Fruit fly (Drosophila melanogaster) whole organism, embryonic: ENCODE measurements around the gene Ant2.

Experiments
- ATbp ChIP-seq: fragments of 200-800 bp; sonication (Bioruptor generic); optimal IDR thresholded peaks from 2 replicates; lab custom pipeline; 2017; ENCODE audit warnings: missing biosample characterization, mild to moderate bottlenecking, missing genetic modification characterization, missing genetic modification reagents
- Antp ChIP-seq: fragments of 200-800 bp; sonication (Bioruptor generic); optimal IDR thresholded peaks from 3 replicates; lab custom pipeline; 2016; ENCODE audit warnings: missing biosample characterization, missing genetic modification characterization
- B-H1 ChIP-seq: fragments of 200-800 bp; sonication (Bioruptor generic); IDR thresholded peaks from 3 replicates; pipeline ENCODE4 v1.3.6; 2022; ENCODE audit warnings: missing biosample characterization, missing genetic modification characterization
- BtbVII ChIP-seq: fragments of 200-800 bp; sonication (Bioruptor generic); optimal IDR thresholded peaks from 3 replicates; lab custom pipeline; 2017; ENCODE audit warnings: missing biosample characterization, mild to moderate bottlenecking, missing genetic modification characterization
- Bteb2 ChIP-seq: fragments of 200-800 bp; sonication (Bioruptor generic); optimal IDR thresholded peaks from 2 replicates; lab custom pipeline; 2016; ENCODE audit warnings: missing biosample characterization, missing genetic modification characterization
- CG10979 ChIP-seq: fragments of 200-800 bp; sonication (Bioruptor generic); optimal IDR thresholded peaks from 2 replicates; lab custom pipeline; 2018; ENCODE audit warnings: missing biosample characterization, mild to moderate bottlenecking, missing genetic modification characterization, moderate library complexity
- CG11456 ChIP-seq: fragments of 200-800 bp; sonication (Bioruptor generic); IDR thresholded peaks from 3 replicates; pipeline ENCODE4 v1.3.6; 2022; ENCODE audit warnings: missing biosample characterization, missing genetic modification characterization
- CG11695 ChIP-seq: fragments of 200-800 bp; sonication (Bioruptor generic); IDR thresholded peaks from 3 replicates; pipeline ENCODE4 v1.3.6; 2022; ENCODE audit warnings: missing biosample characterization, missing genetic modification characterization
- CG13894 ChIP-seq: fragments of 200-800 bp; sonication (Bioruptor generic); optimal IDR thresholded peaks from 3 replicates; lab custom pipeline; 2018; ENCODE audit warnings: missing biosample characterization, mild to moderate bottlenecking, missing genetic modification characterization, moderate library complexity
- CG14667 ChIP-seq: fragments of 200-800 bp; sonication (Bioruptor generic); IDR thresholded peaks from 2 replicates; pipeline ENCODE4 v1.3.6; 2022; ENCODE audit warnings: missing biosample characterization, missing genetic modification characterization
- CG1529 ChIP-seq: fragments of 200-800 bp; sonication (Bioruptor generic); optimal IDR thresholded peaks from 3 replicates; lab custom pipeline; 2018; ENCODE audit warnings: missing biosample characterization, missing genetic modification characterization
- CG15479 ChIP-seq: fragments of 200-800 bp; sonication (Bioruptor generic); optimal IDR thresholded peaks from 3 replicates; lab custom pipeline; 2019; ENCODE audit warnings: missing biosample characterization, mild to moderate bottlenecking, missing genetic modification characterization, moderate library complexity
- CG15601 ChIP-seq: fragments of 200-800 bp; sonication (Bioruptor generic); optimal IDR thresholded peaks from 3 replicates; lab custom pipeline; 2019; ENCODE audit warnings: missing biosample characterization, mild to moderate bottlenecking, missing genetic modification characterization, moderate library complexity
- CG1647 ChIP-seq: fragments of 200-800 bp; sonication (Bioruptor generic); optimal IDR thresholded peaks from 3 replicates; lab custom pipeline; 2016; ENCODE audit warnings: missing biosample characterization, missing genetic modification characterization
- CG17829 ChIP-seq: fragments of 200-800 bp; optimal IDR thresholded peaks from 2 replicates; lab custom pipeline; 2019; ENCODE audit warnings: missing biosample characterization, mild to moderate bottlenecking, missing genetic modification characterization, moderate library complexity
- CG32532 ChIP-seq: fragments of 200-800 bp; sonication (Bioruptor generic); IDR thresholded peaks from 2 replicates; pipeline ENCODE4 v1.3.6; 2022; ENCODE audit warnings: missing biosample characterization, missing genetic modification characterization
- CG3407 ChIP-seq: fragments of 200-800 bp; sonication (Bioruptor generic); optimal IDR thresholded peaks from 2 replicates; lab custom pipeline; 2018; ENCODE audit warnings: missing biosample characterization, mild to moderate bottlenecking, missing genetic modification characterization
- CG4282 ChIP-seq: fragments of 200-800 bp; sonication (Bioruptor generic); optimal IDR thresholded peaks from 2 replicates; lab custom pipeline; 2016; ENCODE audit warnings: missing biosample characterization, missing genetic modification characterization
- CG4328 ChIP-seq: fragments of 200-800 bp; sonication (Bioruptor generic); optimal IDR thresholded peaks from 3 replicates; lab custom pipeline; 2017; ENCODE audit warnings: missing biosample characterization, missing genetic modification reagents, missing genetic modification characterization
- CG43689 ChIP-seq: fragments of 200-800 bp; sonication (Bioruptor generic); IDR thresholded peaks from 2 replicates; pipeline ENCODE4 v1.3.6; 2022; ENCODE audit warnings: missing biosample characterization, missing genetic modification characterization
- CG5953 ChIP-seq: fragments of 200-800 bp; sonication (Bioruptor generic); IDR thresholded peaks from 2 replicates; pipeline ENCODE4 v1.3.6; 2022; ENCODE audit warnings: missing biosample characterization, missing genetic modification characterization
- CG7839 ChIP-seq: fragments of 200-800 bp; sonication (Bioruptor generic); optimal IDR thresholded peaks from 3 replicates; lab custom pipeline; 2018; ENCODE audit warnings: missing biosample characterization, mild to moderate bottlenecking, missing genetic modification characterization, moderate library complexity
- CG8944 ChIP-seq: fragments of 200-800 bp; sonication (Bioruptor generic); optimal IDR thresholded peaks from 3 replicates; lab custom pipeline; 2016; ENCODE audit warnings: missing biosample characterization, missing genetic modification characterization
- CG9215 ChIP-seq: fragments of 200-800 bp; sonication (Bioruptor generic); IDR thresholded peaks from 2 replicates; pipeline ENCODE4 v1.3.6; 2022; ENCODE audit warnings: missing biosample characterization, missing genetic modification characterization
- CoRest ChIP-seq: fragments of 200-800 bp; sonication (Bioruptor generic); optimal IDR thresholded peaks from 3 replicates; lab custom pipeline; 2018; ENCODE audit warnings: missing biosample characterization, mild to moderate bottlenecking, missing genetic modification characterization, moderate library complexity
- Doc2 ChIP-seq: fragments of 200-800 bp; sonication (Bioruptor generic); IDR thresholded peaks from 2 replicates; pipeline ENCODE4 v1.3.6; 2022; ENCODE audit warnings: missing biosample characterization, missing genetic modification characterization
- ERR ChIP-seq: fragments of 200-800 bp; sonication (Bioruptor generic); optimal IDR thresholded peaks from 2 replicates; lab custom pipeline; 2016; ENCODE audit warnings: missing biosample characterization, missing genetic modification characterization
- HLHmδ ChIP-seq: fragments of 200-800 bp; sonication (Bioruptor generic); optimal IDR thresholded peaks from 2 replicates; lab custom pipeline; 2018; ENCODE audit warnings: missing biosample characterization, mild to moderate bottlenecking, missing genetic modification characterization, moderate library complexity
- Hr3 ChIP-seq: fragments of 200-800 bp; sonication (Bioruptor generic); optimal IDR thresholded peaks from 3 replicates; lab custom pipeline; 2016; ENCODE audit warnings: missing biosample characterization, missing genetic modification characterization
- Med ChIP-seq: fragments of 200-800 bp; sonication (Bioruptor generic); peaks from one replicate; lab custom pipeline; 2016; ENCODE audit warnings: missing biosample characterization, missing genetic modification characterization, mild to moderate bottlenecking, inconsistent platforms, moderate library complexity
- NC2β ChIP-seq: fragments of 200-800 bp; sonication (Bioruptor generic); optimal IDR thresholded peaks from 2 replicates; lab custom pipeline; 2016; ENCODE audit warnings: missing biosample characterization, missing genetic modification characterization
- NFAT ChIP-seq: fragments of 200-800 bp; sonication (Bioruptor generic); IDR thresholded peaks from 2 replicates; pipeline ENCODE4 v1.3.6; 2022; ENCODE audit warnings: missing biosample characterization, missing genetic modification characterization
- NK7.1 ChIP-seq: fragments of 200-800 bp; sonication (Bioruptor generic); optimal IDR thresholded peaks from 3 replicates; lab custom pipeline; 2016; ENCODE audit warnings: missing biosample characterization, missing genetic modification characterization
- Sin3A ChIP-seq: fragments of >200 bp; optimal IDR thresholded peaks from 2 replicates; lab custom pipeline; 2018
- Ssrp ChIP-seq: fragments of 200-800 bp; sonication (Bioruptor generic); optimal IDR thresholded peaks from 2 replicates; lab custom pipeline; 2018; ENCODE audit warnings: missing biosample characterization, mild to moderate bottlenecking, missing genetic modification characterization, moderate library complexity
- btn ChIP-seq: fragments of 200-800 bp; sonication (Bioruptor generic); optimal IDR thresholded peaks from 2 replicates; lab custom pipeline; 2016; ENCODE audit warnings: missing biosample characterization, missing genetic modification characterization
- cg ChIP-seq: fragments of 200-800 bp; sonication (Bioruptor generic); optimal IDR thresholded peaks from 3 replicates; lab custom pipeline; 2019; ENCODE audit warnings: missing biosample characterization, mild to moderate bottlenecking, missing genetic modification characterization, moderate library complexity
- ci ChIP-seq: fragments of 200-800 bp; sonication (Bioruptor generic); IDR thresholded peaks from 3 replicates; pipeline ENCODE4 v1.3.6; 2022; ENCODE audit warnings: missing biosample characterization, missing genetic modification characterization
- crc ChIP-seq: fragments of 200-800 bp; sonication (Bioruptor generic); optimal IDR thresholded peaks from 2 replicates; lab custom pipeline; 2016; ENCODE audit warnings: missing biosample characterization, missing genetic modification characterization
- cwo ChIP-seq: fragments of 200-800 bp; sonication (Bioruptor generic); optimal IDR thresholded peaks from 3 replicates; lab custom pipeline; 2017; ENCODE audit warnings: missing biosample characterization, missing genetic modification characterization, mild to moderate bottlenecking, moderate library complexity, missing genetic modification reagents
- dmrt11E ChIP-seq: fragments of 200-800 bp; sonication (Bioruptor generic); optimal IDR thresholded peaks from 3 replicates; lab custom pipeline; 2018; ENCODE audit warnings: missing biosample characterization, mild to moderate bottlenecking, missing genetic modification characterization, moderate library complexity
- gcm ChIP-seq: fragments of 200-800 bp; sonication (Bioruptor generic); optimal IDR thresholded peaks from 2 replicates; lab custom pipeline; 2019; ENCODE audit warnings: missing biosample characterization, mild to moderate bottlenecking, missing genetic modification characterization, moderate library complexity
- hkb ChIP-seq, 2 experiments: fragments of 200-800 bp in 1 of 2; fragments of >200 bp in 1 of 2; sonication (Bioruptor generic) in 1 of 2; IDR thresholded peaks in 1 of 2; optimal IDR thresholded peaks in 1 of 2; 2 replicates each; pipeline versions ENCODE4 v1.3.6 to Lab custom; 2017 to 2022; ENCODE audit warnings: missing biosample characterization in 1 of 2, missing genetic modification characterization in 1 of 2
- ind ChIP-seq: fragments of 200-800 bp; sonication (Bioruptor generic); optimal IDR thresholded peaks from 3 replicates; lab custom pipeline; 2016; ENCODE audit warnings: missing biosample characterization, missing genetic modification characterization
- jumu ChIP-seq: fragments of 200-800 bp; sonication (Bioruptor generic); optimal IDR thresholded peaks from 3 replicates; lab custom pipeline; 2016; ENCODE audit warnings: missing biosample characterization, missing genetic modification characterization
- mirr ChIP-seq: fragments of 200-800 bp; sonication (Bioruptor generic); optimal IDR thresholded peaks from 3 replicates; lab custom pipeline; 2018; ENCODE audit warnings: missing biosample characterization, mild to moderate bottlenecking, missing genetic modification characterization
- nmo ChIP-seq: fragments of 200-800 bp; sonication (Bioruptor generic); optimal IDR thresholded peaks from 2 replicates; lab custom pipeline; 2018; ENCODE audit warnings: missing biosample characterization, mild to moderate bottlenecking, missing genetic modification characterization, moderate library complexity
- p53 ChIP-seq: fragments of 200-800 bp; sonication (Bioruptor generic); optimal IDR thresholded peaks from 2 replicates; lab custom pipeline; 2016; ENCODE audit warnings: missing biosample characterization, missing genetic modification characterization
- pho ChIP-seq: fragments of 200-800 bp; sonication (Bioruptor generic); optimal IDR thresholded peaks from 2 replicates; lab custom pipeline; 2016; ENCODE audit warnings: missing biosample characterization, missing genetic modification characterization
- schlank ChIP-seq: fragments of 200-800 bp; sonication (Bioruptor generic); optimal IDR thresholded peaks from 2 replicates; lab custom pipeline; 2018; ENCODE audit warnings: missing biosample characterization, mild to moderate bottlenecking, missing genetic modification characterization
- sug ChIP-seq: fragments of 200-800 bp; optimal IDR thresholded peaks from 2 replicates; lab custom pipeline; 2019; ENCODE audit warnings: missing biosample characterization, mild to moderate bottlenecking, missing genetic modification characterization, moderate library complexity
- tin ChIP-seq: fragments of 200-800 bp; sonication (Bioruptor generic); optimal IDR thresholded peaks from 3 replicates; lab custom pipeline; 2016; ENCODE audit warnings: missing biosample characterization, missing genetic modification characterization

Ant2 gene

dm6 chrX:10814113-10814512, 27.4 kb upstream of the Ant2 start (continued):
- no peak for TF ChIP-seq gcm (GFP tag; lab: Kevin White, UChicago)
- TF ChIP-seq ERR (GFP tag; lab: Kevin White, UChicago), result no peak
- TF ChIP-seq btn (GFP tag; lab: Kevin White, UChicago), result no peak
- no peak for TF ChIP-seq CG1647 (GFP tag; lab: Kevin White, UChicago)
- no peak for TF ChIP-seq Antp (GFP tag; lab: Kevin White, UChicago)
- TF ChIP-seq jumu (GFP tag; lab: Kevin White, UChicago), result no peak
- peak; percentile 23 for TF ChIP-seq cg
- no peak for TF ChIP-seq CG43689
- 0 out of 3 replicates have a peak, but pooled peaks have one; percentile 7 for TF ChIP-seq CG11695 (GFP tag; lab: Robert Waterston, UW)
- no peak for TF ChIP-seq CG4328
- peak; percentile 28 for TF ChIP-seq HLHmδ
- TF ChIP-seq dmrt11E, result no peak
- no peak for TF ChIP-seq cwo (GFP tag; lab: Kevin White, UChicago)
- no peak for TF ChIP-seq nmo (GFP tag; lab: Kevin White, UChicago)
- TF ChIP-seq B-H1, result no peak
- no peak for TF ChIP-seq pho (GFP tag; lab: Kevin White, UChicago)
- TF ChIP-seq Med (GFP tag; lab: Kevin White, UChicago), result peak; percentile 73
- no peak for TF ChIP-seq CG10979 (tag; lab: Kevin White, UChicago)
- peak; percentile 50; the same call in 1 of the 3 replicates for TF ChIP-seq ci
- TF ChIP-seq CG8944 (GFP tag; lab: Kevin White, UChicago), result no peak
- no peak for TF ChIP-seq NC2β (GFP tag; lab: Kevin White, UChicago)
- no peak for TF ChIP-seq CG17829 (tag; lab: Kevin White, UChicago)
- TF ChIP-seq p53 (GFP tag; lab: Kevin White, UChicago), result no peak
- no peak for TF ChIP-seq CG4282 (GFP tag; lab: Kevin White, UChicago)
- no peak for TF ChIP-seq Doc2 (GFP tag; lab: Robert Waterston, UW)
- no peak for TF ChIP-seq Bteb2
- TF ChIP-seq CG32532 (GFP tag; lab: Robert Waterston, UW), result 0 out of 2 replicates have a peak, but pooled peaks have one; percentile 17
- TF ChIP-seq CG1529 (GFP tag; lab: Kevin White, UChicago), result no peak
- TF ChIP-seq tin (GFP tag; lab: Kevin White, UChicago), result no peak
- no peak for TF ChIP-seq NK7.1 (GFP tag; lab: Kevin White, UChicago)
- TF ChIP-seq CG14667 (GFP tag; lab: Robert Waterston, UW), result no peak
- TF ChIP-seq NFAT (GFP tag; lab: Robert Waterston, UW), result no peak
- no peak for TF ChIP-seq mirr (GFP tag; lab: Kevin White, UChicago)
- TF ChIP-seq ind, result no peak
- TF ChIP-seq Sin3A (lab: Kevin White, UChicago), result no peak
- no peak for TF ChIP-seq hkb (optimal IDR thresholded peaks at IDR 0.05; lab: Kevin White, UChicago)
- TF ChIP-seq hkb (GFP tag; IDR thresholded peaks at IDR 0.05; lab: Robert Waterston, UW), result no peak
- no peak for TF ChIP-seq Ssrp (tag; lab: Kevin White, UChicago)
- TF ChIP-seq CG15601, result no peak
- peak; percentile 11 for TF ChIP-seq BtbVII
- TF ChIP-seq CG9215, result no peak
- TF ChIP-seq CG11456, result no peak
- peak; percentile 26 for TF ChIP-seq sug (tag; lab: Kevin White, UChicago)
- peak; percentile 19 for TF ChIP-seq ATbp
- TF ChIP-seq CG7839 (tag; lab: Kevin White, UChicago), result no peak
- no peak for TF ChIP-seq schlank (tag; lab: Kevin White, UChicago)
- no peak for TF ChIP-seq CoRest
- TF ChIP-seq CG5953 (GFP tag; lab: Robert Waterston, UW), result 0 out of 2 replicates have a peak, but pooled peaks have one; percentile 27
- TF ChIP-seq CG3407, result no peak
- no peak for TF ChIP-seq CG15479
- no peak for TF ChIP-seq Hr3 (GFP tag; lab: Kevin White, UChicago)
- TF ChIP-seq CG13894 (tag; lab: Kevin White, UChicago), result no peak
- TF ChIP-seq crc (GFP tag; lab: Kevin White, UChicago), result no peak
